Worm (Caenorhabditis elegans) whole organism, L1 larva: Measurements from ENCODE around the gene F21D12.3.

Experiments used
- C16A3.4 ChIP-seq: fragments of 150-350 bp; optimal IDR thresholded peaks from 2 replicates; lab custom pipeline; 2014; ENCODE audit warnings: missing biosample characterization, missing genetic modification characterization
- F16B12.6 ChIP-seq: fragments of 150-350 bp; optimal IDR thresholded peaks from 2 replicates; lab custom pipeline; 2014; ENCODE audit warnings: missing biosample characterization, missing genetic modification characterization
- aha-1 ChIP-seq: fragments of 150-350 bp; optimal IDR thresholded peaks from 2 replicates; lab custom pipeline; 2014; ENCODE audit warnings: missing biosample characterization, missing genetic modification characterization
- aly-2 ChIP-seq: fragments of 150-350 bp; optimal IDR thresholded peaks from 2 replicates; lab custom pipeline; 2014; ENCODE audit warnings: missing biosample characterization, missing genetic modification characterization
- ceh-63 ChIP-seq: fragments of 200-800 bp; sonication (Bioruptor generic); optimal IDR thresholded peaks from 2 replicates; lab custom pipeline; 2018; ENCODE audit warnings: mild to moderate bottlenecking, missing genetic modification characterization, missing compliant biosample characterization
- ceh-88 ChIP-seq: fragments of 200-800 bp; sonication (Bioruptor generic); IDR thresholded peaks from 2 replicates; pipeline ENCODE4 v1.3.6; 2022; ENCODE audit warnings: missing genetic modification characterization, missing compliant biosample characterization
- dsc-1 ChIP-seq: sonication (generic microtip); optimal IDR thresholded peaks from 2 replicates; lab custom pipeline; 2016; ENCODE audit warnings: mild to moderate bottlenecking, missing genetic modification characterization, missing compliant biosample characterization
- egl-13 ChIP-seq: sonication (generic microtip); optimal IDR thresholded peaks from 2 replicates; lab custom pipeline; 2016; ENCODE audit warnings: missing genotype, missing genetic modification reagents, missing genetic modification characterization, missing compliant biosample characterization
- elt-2 ChIP-seq: sonication (generic microtip); optimal IDR thresholded peaks from 2 replicates; lab custom pipeline; 2016; ENCODE audit warnings: missing genetic modification characterization, mild to moderate bottlenecking, inconsistent platforms, missing compliant biosample characterization, missing genetic modification reagents
- elt-3 ChIP-seq, 6 experiments: fragments of 150-350 bp in 1 of 6; sonication (generic microtip); optimal IDR thresholded peaks; 2 replicates each; lab custom pipeline; 2017 to 2018; ENCODE audit warnings: missing biosample characterization in 6 of 6, missing genetic modification characterization in 6 of 6, inconsistent platforms in 1 of 6
- fkh-10 ChIP-seq: sonication (generic microtip); optimal IDR thresholded peaks from 2 replicates; lab custom pipeline; 2017; ENCODE audit warnings: missing biosample characterization, missing genetic modification reagents, missing genetic modification characterization
- fkh-8 ChIP-seq: sonication (generic microtip); optimal IDR thresholded peaks from 2 replicates; lab custom pipeline; 2016; ENCODE audit warnings: mild to moderate bottlenecking, missing genetic modification characterization, missing compliant biosample characterization
- fos-1 ChIP-seq: fragments of 150-350 bp; optimal IDR thresholded peaks from 2 replicates; lab custom pipeline; 2014; ENCODE audit warnings: missing biosample characterization, missing genetic modification characterization
- grh-1 ChIP-seq: fragments of 200-800 bp; sonication (Bioruptor generic); IDR thresholded peaks from 2 replicates; pipeline ENCODE4 v1.3.6; 2022; ENCODE audit warnings: missing genetic modification reagents, missing genetic modification characterization, missing compliant biosample characterization
- hlh-17 ChIP-seq: fragments of 200-800 bp; sonication (Bioruptor generic); optimal IDR thresholded peaks from 2 replicates; lab custom pipeline; 2018; ENCODE audit warnings: missing genetic modification characterization, mild to moderate bottlenecking, missing compliant biosample characterization, moderate library complexity, borderline replicate concordance
- hlh-4 ChIP-seq: sonication (generic microtip); optimal IDR thresholded peaks from 2 replicates; lab custom pipeline; 2016; ENCODE audit warnings: mild to moderate bottlenecking, missing genetic modification characterization, missing compliant biosample characterization
- irx-1 ChIP-seq: sonication (generic microtip); optimal IDR thresholded peaks from 2 replicates; lab custom pipeline; 2016; ENCODE audit warnings: missing genetic modification characterization, missing compliant biosample characterization
- isw-1 ChIP-seq: fragments of 200-800 bp; sonication (Bioruptor generic); IDR thresholded peaks from 2 replicates; pipeline ENCODE4 v1.3.6; 2022; ENCODE audit warnings: missing genetic modification characterization, missing compliant biosample characterization
- lin-14 ChIP-seq: fragments of 200-800 bp; sonication (Bioruptor generic); optimal IDR thresholded peaks from 2 replicates; lab custom pipeline; 2018; ENCODE audit warnings: mild to moderate bottlenecking, missing genetic modification characterization, moderate library complexity, missing compliant biosample characterization
- lir-3 ChIP-seq: sonication (generic microtip); optimal IDR thresholded peaks from 2 replicates; lab custom pipeline; 2016; ENCODE audit warnings: mild to moderate bottlenecking, missing genetic modification characterization, moderate library complexity, missing compliant biosample characterization; ENCODE audit not compliant: poor library complexity
- lsy-2 ChIP-seq, 2 experiments: fragments of 150-350 bp; optimal IDR thresholded peaks; 2 replicates each; lab custom pipeline; 2014; ENCODE audit warnings: missing biosample characterization in 2 of 2, missing genetic modification characterization in 2 of 2
- mab-9 ChIP-seq: fragments of 200-800 bp; sonication (Bioruptor generic); IDR thresholded peaks from 2 replicates; pipeline ENCODE4 v1.3.6; 2022; ENCODE audit warnings: missing genetic modification reagents, missing genetic modification characterization, missing compliant biosample characterization
- mef-2 ChIP-seq: fragments of 150-350 bp; optimal IDR thresholded peaks from 2 replicates; lab custom pipeline; 2014; ENCODE audit warnings: missing biosample characterization, missing genetic modification characterization
- mep-1 ChIP-seq: fragments of 150-350 bp; optimal IDR thresholded peaks from 2 replicates; lab custom pipeline; 2014; ENCODE audit warnings: missing biosample characterization, missing genetic modification characterization
- nhr-19 ChIP-seq: fragments of 200-800 bp; sonication (Bioruptor generic); conservative IDR thresholded peaks from 2 replicates; pipeline ENCODE4 v1.3.6; 2022; ENCODE audit warnings: missing genetic modification characterization, missing compliant biosample characterization
- nhr-20 ChIP-seq: sonication (generic microtip); optimal IDR thresholded peaks from 2 replicates; lab custom pipeline; 2016; ENCODE audit warnings: mild to moderate bottlenecking, missing genetic modification characterization, missing compliant biosample characterization
- nhr-237 ChIP-seq: fragments of 150-350 bp; optimal IDR thresholded peaks from 2 replicates; lab custom pipeline; 2014; ENCODE audit warnings: missing biosample characterization, missing genetic modification characterization
- nhr-28 ChIP-seq: fragments of 150-350 bp; optimal IDR thresholded peaks from 2 replicates; lab custom pipeline; 2014; ENCODE audit warnings: missing biosample characterization, missing genetic modification characterization
- nhr-47 ChIP-seq: sonication (generic microtip); optimal IDR thresholded peaks from 2 replicates; lab custom pipeline; 2016; ENCODE audit warnings: mild to moderate bottlenecking, missing genetic modification characterization, moderate library complexity, missing compliant biosample characterization
- nhr-71 ChIP-seq: sonication (generic microtip); optimal IDR thresholded peaks from 2 replicates; lab custom pipeline; 2016; ENCODE audit warnings: mild to moderate bottlenecking, missing genetic modification characterization, moderate library complexity, missing compliant biosample characterization
- nhr-77 ChIP-seq: fragments of 150-350 bp; optimal IDR thresholded peaks from 2 replicates; lab custom pipeline; 2014; ENCODE audit warnings: missing biosample characterization, missing genetic modification characterization
- nhr-85 ChIP-seq: sonication (generic microtip); peaks from one replicate; lab custom pipeline; 2016; ENCODE audit warnings: missing genetic modification characterization, inconsistent platforms, missing compliant biosample characterization
- nhr-90 ChIP-seq: sonication (generic microtip); optimal IDR thresholded peaks from 2 replicates; lab custom pipeline; 2016; ENCODE audit warnings: mild to moderate bottlenecking, missing genetic modification characterization, missing compliant biosample characterization; ENCODE audit not compliant: poor library complexity
- pax-3 ChIP-seq: fragments of 200-800 bp; sonication (Bioruptor generic); optimal IDR thresholded peaks from 2 replicates; lab custom pipeline; 2018; ENCODE audit warnings: mild to moderate bottlenecking, missing genetic modification characterization, moderate library complexity, missing compliant biosample characterization
- rnt-1 ChIP-seq: sonication (generic microtip); optimal IDR thresholded peaks from 2 replicates; lab custom pipeline; 2016; ENCODE audit warnings: mild to moderate bottlenecking, missing genetic modification characterization, moderate library complexity, missing compliant biosample characterization
- snu-23 ChIP-seq: sonication (generic microtip); optimal IDR thresholded peaks from 2 replicates; lab custom pipeline; 2016; ENCODE audit warnings: missing genetic modification characterization, missing compliant biosample characterization
- sox-4 ChIP-seq: sonication (generic microtip); optimal IDR thresholded peaks from 2 replicates; lab custom pipeline; 2016; ENCODE audit warnings: missing genetic modification characterization, missing compliant biosample characterization
- swsn-7 ChIP-seq: sonication (generic microtip); optimal IDR thresholded peaks from 2 replicates; lab custom pipeline; 2016; ENCODE audit warnings: missing genetic modification characterization, missing compliant biosample characterization
- tbx-2 ChIP-seq: sonication (generic microtip); optimal IDR thresholded peaks from 2 replicates; lab custom pipeline; 2016; ENCODE audit warnings: missing genetic modification characterization, missing compliant biosample characterization
- unc-62 ChIP-seq: fragments of 150-350 bp; optimal IDR thresholded peaks from 2 replicates; lab custom pipeline; 2014; ENCODE audit warnings: missing biosample characterization, missing genetic modification reagents, missing genetic modification characterization
- unc-86 ChIP-seq: sonication (generic microtip); optimal IDR thresholded peaks from 2 replicates; lab custom pipeline; 2016; ENCODE audit warnings: missing genetic modification characterization, missing compliant biosample characterization
- xbp-1 ChIP-seq: sonication (generic microtip); optimal IDR thresholded peaks from 2 replicates; lab custom pipeline; 2016; ENCODE audit warnings: missing genetic modification characterization, missing compliant biosample characterization
- ztf-11 ChIP-seq, 2 experiments: sonication (generic microtip); optimal IDR thresholded peaks; 2 replicates each; lab custom pipeline; 2016 to 2017; ENCODE audit warnings: missing genetic modification characterization in 2 of 2, missing biosample characterization in 1 of 2, missing compliant biosample characterization in 1 of 2
- ztf-4 ChIP-seq: fragments of 150-350 bp; optimal IDR thresholded peaks from 2 replicates; lab custom pipeline; 2014; ENCODE audit warnings: missing biosample characterization, missing genetic modification characterization

F21D12.3 gene

ce11 chrII:7326997-7327396, 3.2 kb upstream of the F21D12.3 start (continued):
- no peak for TF ChIP-seq hlh-4 (tag; lab: Kevin White, UChicago)
- TF ChIP-seq elt-2, result no peak
- TF ChIP-seq hlh-17, result no peak
- peak; percentile 35 for TF ChIP-seq nhr-20 (tag; lab: Kevin White, UChicago)
- peak; percentile 83 for TF ChIP-seq nhr-71
- no peak for TF ChIP-seq sox-4 (tag; lab: Kevin White, UChicago)
- TF ChIP-seq aha-1 (tag; lab: Kevin White, UChicago), result no peak
- TF ChIP-seq aly-2 (tag; lab: Kevin White, UChicago), result no peak
- TF ChIP-seq nhr-90, result no peak
- no peak for TF ChIP-seq nhr-237 (tag; lab: Kevin White, UChicago)
- no peak for TF ChIP-seq ceh-63 (GFP tag; lab: Kevin White, UChicago)
- TF ChIP-seq lsy-2 (tag; optimal IDR thresholded peaks at IDR 0.05; lab: Kevin White, UChicago), result peak in 1 of 2 experiments; percentile 62
- peak; percentile 50 for TF ChIP-seq ztf-4 (tag; lab: Kevin White, UChicago)

ce11 chrII:7326199-7326598, 2.4 kb upstream of the F21D12.3 start:
- TF ChIP-seq elt-3 (tag; optimal IDR thresholded peaks at IDR 0.05; lab: Kevin White, UChicago) (no peak), fkh-10 (GFP tag; lab: Kevin White, UChicago) (peak; percentile 28), lin-14 (peak; percentile 30), fkh-8 (tag; lab: Kevin White, UChicago) (peak; percentile 19), nhr-71 (peak; percentile 4), rnt-1 (tag; lab: Kevin White, UChicago) (peak; percentile 2), sox-4 (tag; lab: Kevin White, UChicago) (no peak), mab-9 (GFP tag; lab: Robert Waterston, UW) (no peak)

- TF ChIP-seq xbp-1 (tag; lab: Kevin White, UChicago) (peak; percentile 16), hlh-4 (tag; lab: Kevin White, UChicago) (peak; percentile 56), elt-2 (no peak), pax-3 (tag; lab: Kevin White, UChicago) (peak; percentile 16), lin-14 (peak; percentile 63), unc-62 (GFP tag; lab: Kevin White, UChicago) (no peak), mef-2 (tag; lab: Kevin White, UChicago) (peak; percentile 50), fos-1 (tag; lab: Kevin White, UChicago) (no peak), nhr-71 (peak; percentile 75), ztf-4 (tag; lab: Kevin White, UChicago) (peak; percentile 57), nhr-47 (tag; lab: Kevin White, UChicago) (peak; percentile 59), ceh-88 (peak; percentile 31; the same call in 1 of the 2 replicates), swsn-7 (peak; percentile 6), nhr-28 (tag; lab: Kevin White, UChicago) (no peak), fkh-8 (tag; lab: Kevin White, UChicago) (peak; percentile 92), mep-1 (peak; percentile 22), sox-4 (tag; lab: Kevin White, UChicago) (peak; percentile 26), unc-86 (tag; lab: Kevin White, UChicago) (peak; percentile 48), ztf-11 (tag; optimal IDR thresholded peaks at IDR 0.05; lab: Kevin White, UChicago) (no peak), C16A3.4 (tag; lab: Kevin White, UChicago) (no peak), nhr-77 (tag; lab: Kevin White, UChicago) (no peak), fkh-10 (GFP tag; lab: Kevin White, UChicago) (peak; percentile 4), dsc-1 (tag; lab: Kevin White, UChicago) (peak; percentile 47)
- TF ChIP-seq, all 84 proteins: peak for 16
Measured at ce11 chrII:7325063-7325480, 1.2 kb upstream of the F21D12.3 start.

- TF ChIP-seq nhr-19, result peak; percentile 81
- no peak for TF ChIP-seq egl-13
- peak; percentile 22 for TF ChIP-seq mef-2 (tag; lab: Kevin White, UChicago)
- peak; percentile 92 for TF ChIP-seq lin-14
- TF ChIP-seq grh-1 (GFP tag; lab: Robert Waterston, UW), result no peak
- peak; percentile 50 for TF ChIP-seq irx-1 (tag; lab: Kevin White, UChicago)
- no peak for TF ChIP-seq ztf-11 (tag; optimal IDR thresholded peaks at IDR 0.05; lab: Kevin White, UChicago)
- peak; percentile 72 for TF ChIP-seq snu-23 (GFP tag; lab: Kevin White, UChicago)
- TF ChIP-seq nhr-85, result peak; percentile 14
- TF ChIP-seq hlh-17, result no peak
- TF ChIP-seq nhr-20 (tag; lab: Kevin White, UChicago), result peak; percentile 65
- peak; percentile 28 for TF ChIP-seq mep-1
- peak; percentile 36 for TF ChIP-seq C16A3.4 (tag; lab: Kevin White, UChicago)
- TF ChIP-seq nhr-47 (tag; lab: Kevin White, UChicago), result peak; percentile 47
- TF ChIP-seq xbp-1 (tag; lab: Kevin White, UChicago), result peak; percentile 33
- peak; percentile 36 for TF ChIP-seq swsn-7
- TF ChIP-seq lir-3 (tag; lab: Kevin White, UChicago), result peak; percentile 58
- no peak for TF ChIP-seq F16B12.6 (tag; lab: Kevin White, UChicago)
- TF ChIP-seq aly-2 (tag; lab: Kevin White, UChicago), result no peak
- TF ChIP-seq tbx-2 (tag; lab: Kevin White, UChicago), result peak; percentile 20
- no peak for TF ChIP-seq isw-1
- no peak for TF ChIP-seq nhr-28 (tag; lab: Kevin White, UChicago)
Measured at ce11 chrII:7323317-7323716, 508 bp downstream of the F21D12.3 start.
